Worm (Caenorhabditis elegans) whole organism, L1 larva: ENCODE results near the gene faah-2.
"Not testable (repeated sequence)": the region's sequence is repeated elsewhere in the genome, so short reads cannot be mapped to it uniquely, and the experiment has no call there.

Experiments used
- C04F5.9 ChIP-seq: sonication (generic microtip); optimal IDR thresholded peaks from 2 replicates; lab custom pipeline; 2016; ENCODE audit warnings: missing genetic modification characterization, missing compliant biosample characterization
- C34B4.2 ChIP-seq: sonication (generic microtip); optimal IDR thresholded peaks from 2 replicates; lab custom pipeline; 2017; ENCODE audit warnings: mild to moderate bottlenecking, missing genetic modification characterization, missing compliant biosample characterization
- alr-1 ChIP-seq: fragments of 200-800 bp; sonication (Bioruptor generic); optimal IDR thresholded peaks from 2 replicates; lab custom pipeline; 2018; ENCODE audit warnings: borderline replicate concordance, mild to moderate bottlenecking, missing genetic modification characterization, missing compliant biosample characterization
- blmp-1 ChIP-seq: fragments of 150-350 bp; optimal IDR thresholded peaks from 2 replicates; lab custom pipeline; 2014; ENCODE audit warnings: missing biosample characterization, missing genetic modification characterization
- ceh-63 ChIP-seq: fragments of 200-800 bp; sonication (Bioruptor generic); optimal IDR thresholded peaks from 2 replicates; lab custom pipeline; 2018; ENCODE audit warnings: mild to moderate bottlenecking, missing genetic modification characterization, missing compliant biosample characterization
- dpl-1 ChIP-seq, 3 experiments: fragments of 150-350 bp in 2 of 3; sonication (generic microtip) in 1 of 3; optimal IDR thresholded peaks; 2 replicates each; lab custom pipeline; 2014 to 2017; ENCODE audit warnings: missing biosample characterization in 3 of 3, missing genetic modification characterization in 3 of 3, missing genetic modification reagents in 3 of 3
- dsc-1 ChIP-seq: sonication (generic microtip); optimal IDR thresholded peaks from 2 replicates; lab custom pipeline; 2016; ENCODE audit warnings: mild to moderate bottlenecking, missing genetic modification characterization, missing compliant biosample characterization
- efl-1 ChIP-seq, 4 experiments: fragments of 150-350 bp; optimal IDR thresholded peaks in 3 of 4; peaks in 1 of 4; 1 replicate in 1 of 4; 2 replicates in 3 of 4; lab custom pipeline; 2014; ENCODE audit warnings: missing biosample characterization in 2 of 4, missing genetic modification characterization in 2 of 4, missing genetic modification reagents in 2 of 4
- egl-13 ChIP-seq: sonication (generic microtip); optimal IDR thresholded peaks from 2 replicates; lab custom pipeline; 2016; ENCODE audit warnings: missing genotype, missing genetic modification reagents, missing genetic modification characterization, missing compliant biosample characterization
- elt-2 ChIP-seq: sonication (generic microtip); optimal IDR thresholded peaks from 2 replicates; lab custom pipeline; 2016; ENCODE audit warnings: missing genetic modification characterization, mild to moderate bottlenecking, inconsistent platforms, missing compliant biosample characterization, missing genetic modification reagents
- fkh-4 ChIP-seq: sonication (generic microtip); optimal IDR thresholded peaks from 2 replicates; lab custom pipeline; 2016; ENCODE audit warnings: missing compliant biosample characterization, missing genetic modification characterization, borderline replicate concordance
- fkh-8 ChIP-seq: sonication (generic microtip); optimal IDR thresholded peaks from 2 replicates; lab custom pipeline; 2016; ENCODE audit warnings: mild to moderate bottlenecking, missing genetic modification characterization, missing compliant biosample characterization
- fos-1 ChIP-seq: fragments of 150-350 bp; optimal IDR thresholded peaks from 2 replicates; lab custom pipeline; 2014; ENCODE audit warnings: missing biosample characterization, missing genetic modification characterization
- jun-1 ChIP-seq: fragments of 150-350 bp; optimal IDR thresholded peaks from 2 replicates; lab custom pipeline; 2014; ENCODE audit warnings: missing biosample characterization, missing genetic modification reagents, missing genetic modification characterization
- lin-13 ChIP-seq: fragments of 150-350 bp; optimal IDR thresholded peaks from 2 replicates; lab custom pipeline; 2014; ENCODE audit warnings: missing biosample characterization, missing genetic modification reagents, missing genetic modification characterization
- lin-14 ChIP-seq: fragments of 200-800 bp; sonication (Bioruptor generic); optimal IDR thresholded peaks from 2 replicates; lab custom pipeline; 2018; ENCODE audit warnings: mild to moderate bottlenecking, missing genetic modification characterization, moderate library complexity, missing compliant biosample characterization
- lin-15B ChIP-seq: fragments of 150-350 bp; sonication (generic microtip); optimal IDR thresholded peaks from 3 replicates; lab custom pipeline; 2014; ENCODE audit warnings: missing biosample characterization, missing genetic modification characterization
- lin-39 ChIP-seq: fragments of 150-350 bp; optimal IDR thresholded peaks from 2 replicates; lab custom pipeline; 2014; ENCODE audit warnings: missing biosample characterization, missing genetic modification reagents, missing genetic modification characterization
- lsy-2 ChIP-seq, 2 experiments: fragments of 150-350 bp; optimal IDR thresholded peaks; 2 replicates each; lab custom pipeline; 2014; ENCODE audit warnings: missing biosample characterization in 2 of 2, missing genetic modification characterization in 2 of 2
- mef-2 ChIP-seq: fragments of 150-350 bp; optimal IDR thresholded peaks from 2 replicates; lab custom pipeline; 2014; ENCODE audit warnings: missing biosample characterization, missing genetic modification characterization
- mep-1 ChIP-seq: fragments of 150-350 bp; optimal IDR thresholded peaks from 2 replicates; lab custom pipeline; 2014; ENCODE audit warnings: missing biosample characterization, missing genetic modification characterization
- nhr-20 ChIP-seq: sonication (generic microtip); optimal IDR thresholded peaks from 2 replicates; lab custom pipeline; 2016; ENCODE audit warnings: mild to moderate bottlenecking, missing genetic modification characterization, missing compliant biosample characterization
- nhr-237 ChIP-seq: fragments of 150-350 bp; optimal IDR thresholded peaks from 2 replicates; lab custom pipeline; 2014; ENCODE audit warnings: missing biosample characterization, missing genetic modification characterization
- nhr-28 ChIP-seq: fragments of 150-350 bp; optimal IDR thresholded peaks from 2 replicates; lab custom pipeline; 2014; ENCODE audit warnings: missing biosample characterization, missing genetic modification characterization
- nhr-71 ChIP-seq: sonication (generic microtip); optimal IDR thresholded peaks from 2 replicates; lab custom pipeline; 2016; ENCODE audit warnings: mild to moderate bottlenecking, missing genetic modification characterization, moderate library complexity, missing compliant biosample characterization
- nhr-77 ChIP-seq: fragments of 150-350 bp; optimal IDR thresholded peaks from 2 replicates; lab custom pipeline; 2014; ENCODE audit warnings: missing biosample characterization, missing genetic modification characterization
- nhr-90 ChIP-seq: sonication (generic microtip); optimal IDR thresholded peaks from 2 replicates; lab custom pipeline; 2016; ENCODE audit warnings: mild to moderate bottlenecking, missing genetic modification characterization, missing compliant biosample characterization; ENCODE audit not compliant: poor library complexity
- pag-3 ChIP-seq: sonication (generic microtip); optimal IDR thresholded peaks from 2 replicates; lab custom pipeline; 2017; ENCODE audit warnings: missing genetic modification characterization, mild to moderate bottlenecking, missing compliant biosample characterization, antibody characterized with exemption, borderline replicate concordance; ENCODE audit not compliant: insufficient read depth
- pax-3 ChIP-seq: fragments of 200-800 bp; sonication (Bioruptor generic); optimal IDR thresholded peaks from 2 replicates; lab custom pipeline; 2018; ENCODE audit warnings: mild to moderate bottlenecking, missing genetic modification characterization, moderate library complexity, missing compliant biosample characterization
- sox-4 ChIP-seq: sonication (generic microtip); optimal IDR thresholded peaks from 2 replicates; lab custom pipeline; 2016; ENCODE audit warnings: missing genetic modification characterization, missing compliant biosample characterization
- sup-37 ChIP-seq: fragments of 200-800 bp; sonication (Bioruptor generic); optimal IDR thresholded peaks from 2 replicates; lab custom pipeline; 2018; ENCODE audit warnings: mild to moderate bottlenecking, missing genetic modification characterization, missing compliant biosample characterization
- tlp-1 ChIP-seq: fragments of 150-350 bp; optimal IDR thresholded peaks from 2 replicates; lab custom pipeline; 2014; ENCODE audit warnings: missing biosample characterization, missing genetic modification characterization
- unc-62 ChIP-seq: fragments of 150-350 bp; optimal IDR thresholded peaks from 2 replicates; lab custom pipeline; 2014; ENCODE audit warnings: missing biosample characterization, missing genetic modification reagents, missing genetic modification characterization
- unc-98 ChIP-seq: fragments of 200-800 bp; sonication (Bioruptor generic); IDR thresholded peaks from 2 replicates; pipeline ENCODE4 v1.3.6; 2022; ENCODE audit warnings: missing genetic modification characterization, missing compliant biosample characterization
- zip-4 ChIP-seq: fragments of 200-800 bp; sonication (Bioruptor generic); optimal IDR thresholded peaks from 2 replicates; lab custom pipeline; 2018; ENCODE audit warnings: mild to moderate bottlenecking, missing genetic modification characterization, moderate library complexity, missing compliant biosample characterization
- ztf-4 ChIP-seq: fragments of 150-350 bp; optimal IDR thresholded peaks from 2 replicates; lab custom pipeline; 2014; ENCODE audit warnings: missing biosample characterization, missing genetic modification characterization

Gene faah-2

ce11 chrIV:8115462-8115861 lies 36.8 kb upstream of the faah-2 start, which contains the start of gene irld-8:
Gene irld-8, plus strand, starts transcription at chrIV:8115762.
- TF ChIP-seq lsy-2 (tag; optimal IDR thresholded peaks at IDR 0.05; lab: Kevin White, UChicago) (no peak), ceh-63 (GFP tag; lab: Kevin White, UChicago) (no peak), mef-2 (tag; lab: Kevin White, UChicago) (no peak), alr-1 (no peak), unc-62 (GFP tag; lab: Kevin White, UChicago) (no peak), unc-98 (GFP tag; lab: Robert Waterston, UW) (no peak), dpl-1 (GFP tag; optimal IDR thresholded peaks at IDR 0.05; lab: Kevin White, UChicago) (no peak), blmp-1 (no peak), sup-37 (GFP tag; lab: Kevin White, UChicago) (no peak), tlp-1 (tag; lab: Kevin White, UChicago) (no peak), C34B4.2 (tag; lab: Kevin White, UChicago) (no peak), fkh-4 (no peak), pag-3 (no peak), jun-1 (tag; lab: Kevin White, UChicago) (no peak), nhr-237 (tag; lab: Kevin White, UChicago) (no peak), nhr-28 (tag; lab: Kevin White, UChicago) (no peak), lin-13 (GFP tag; lab: Kevin White, UChicago) (no peak)

DNA sequence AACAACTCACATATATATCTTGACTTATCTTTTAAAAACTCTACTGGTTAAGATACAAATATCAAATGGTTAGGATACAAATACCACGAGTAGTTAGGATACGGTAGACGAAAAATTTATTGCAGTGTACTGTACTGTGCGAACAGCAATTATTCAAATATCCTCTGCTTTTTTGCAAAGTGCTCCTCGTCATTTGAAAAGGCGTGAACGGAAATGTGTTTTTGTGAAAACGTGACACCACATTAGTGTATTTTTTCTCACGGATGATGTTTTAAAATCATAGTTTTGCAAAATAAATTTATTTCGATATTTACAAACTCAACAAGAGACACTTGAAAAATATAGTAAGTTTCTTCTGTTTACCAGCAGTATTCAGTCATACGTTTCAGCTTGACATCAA lies 33.5 kb upstream of the faah-2 start, which contains the start of gene F42G8.8:
TSS of gene F42G8.8 (plus strand) at position 301 of the 400 bp plus-strand sequence.
- no peak for TF ChIP-seq sup-37 (GFP tag; lab: Kevin White, UChicago)

ce11 chrIV:8122349-8122748 lies 29.9 kb upstream of the faah-2 start, which contains the start of gene erp-44.3:
Gene erp-44.3, plus strand, starts transcription at chrIV:8122649.
- not testable (repeated sequence) for TF ChIP-seq C04F5.9, nhr-77, jun-1 (tag; lab: Kevin White, UChicago)

ce11 chrIV:8126902-8127301 lies 25.3 kb upstream of the faah-2 start, which contains the start of gene ceph-41:
Gene ceph-41, plus strand, starts transcription at chrIV:8127202.
- TF ChIP-seq efl-1 (optimal IDR thresholded peaks at IDR 0.05; lab: Kevin White, UChicago) (no peak), efl-1 (GFP tag; optimal IDR thresholded peaks at IDR 0.05 in 1 of 2; lab: Kevin White, UChicago) (peak in 1 of 2 experiments; percentile 18), zip-4 (no peak)

DNA sequence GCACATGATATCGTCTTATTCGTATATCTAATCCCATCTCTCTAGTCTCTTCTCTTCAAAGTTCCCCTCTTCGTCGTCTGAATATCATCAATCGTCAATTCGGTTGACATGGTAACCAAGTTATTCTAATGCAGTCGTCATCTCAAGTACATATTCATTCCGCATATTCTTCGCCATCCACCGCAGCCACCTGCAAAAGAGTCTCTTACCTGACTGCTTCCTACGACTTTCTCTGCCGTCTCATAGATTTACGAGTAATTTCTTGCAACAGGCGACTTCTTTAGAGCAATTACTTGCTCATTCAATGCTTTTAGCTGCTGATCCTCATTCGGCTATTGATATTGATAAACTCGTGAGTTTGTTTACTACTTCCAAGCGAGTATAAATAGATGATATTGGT lies 24.8 kb upstream of the faah-2 start:
- TF ChIP-seq sox-4 (tag; lab: Kevin White, UChicago) (peak; percentile 57), dsc-1 (tag; lab: Kevin White, UChicago) (peak; percentile 70), egl-13 (tag; lab: Kevin White, UChicago) (peak; percentile 1), ztf-4 (tag; lab: Kevin White, UChicago) (no peak), fkh-8 (tag; lab: Kevin White, UChicago) (peak; percentile 85), C04F5.9 (tag; lab: Kevin White, UChicago) (no peak), pax-3 (peak; percentile 44)

- TF ChIP-seq nhr-71 (no peak), unc-62 (GFP tag; lab: Kevin White, UChicago) (no peak), lsy-2 (tag; optimal IDR thresholded peaks at IDR 0.05; lab: Kevin White, UChicago) (peak in 1 of 2 experiments; percentile 9), dpl-1 (GFP tag; optimal IDR thresholded peaks at IDR 0.05; lab: Kevin White, UChicago) (peak in 1 of 3 experiments; percentile 25), alr-1 (no peak)
Observed at ce11 chrIV:8130131-8130611, 22.1 kb upstream of the faah-2 start, which contains the start of the genes ndub-11 and moc-3. Gene ndub-11, minus strand, starts transcription at chrIV:8130231. Gene moc-3, plus strand, starts transcription at chrIV:8130561.

DNA sequence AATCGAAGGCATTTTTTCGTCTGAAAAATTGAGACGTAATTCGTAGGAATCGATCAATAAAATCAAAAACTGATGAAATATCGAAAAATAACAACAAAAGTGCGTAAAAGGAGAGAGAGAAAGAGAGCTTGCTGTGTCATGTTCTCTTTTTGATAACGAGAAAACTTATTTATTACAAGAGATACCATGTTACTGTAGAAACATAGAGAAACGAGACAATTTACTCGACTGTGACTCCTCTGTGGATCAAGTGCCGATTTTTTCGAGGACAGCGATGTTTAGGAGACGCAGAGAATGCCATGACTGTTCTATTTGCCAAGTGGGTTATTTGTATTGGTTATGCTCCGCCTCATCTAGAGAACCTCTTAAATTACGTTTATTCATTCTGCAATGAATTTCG lies 18.7 kb upstream of the faah-2 start, which contains the start of gene sph-1:
TSS of gene sph-1 (minus strand) at position 23 of the 400 bp plus-strand sequence.
- TF ChIP-seq zip-4, result no peak
- TF ChIP-seq lin-39 (tag; lab: Kevin White, UChicago), result no peak
- TF ChIP-seq efl-1 (optimal IDR thresholded peaks at IDR 0.05; lab: Kevin White, UChicago), result peak in 1 of 2 experiments; percentile 9
- TF ChIP-seq efl-1 (GFP tag; optimal IDR thresholded peaks at IDR 0.05 in 1 of 2; lab: Kevin White, UChicago), result peak in 1 of 2 experiments; percentile 89
- TF ChIP-seq nhr-20 (tag; lab: Kevin White, UChicago), result peak; percentile 38
- no peak for TF ChIP-seq lin-15B (tag; lab: Kevin White, UChicago)
- peak; percentile 47 for TF ChIP-seq mep-1
- TF ChIP-seq nhr-77 (tag; lab: Kevin White, UChicago), result peak; percentile 46
- TF ChIP-seq alr-1, result no peak
- peak in 1 of 2 experiments; percentile 21 for TF ChIP-seq lsy-2 (tag; optimal IDR thresholded peaks at IDR 0.05; lab: Kevin White, UChicago)
- peak; percentile 49 for TF ChIP-seq elt-2
- TF ChIP-seq lin-13 (GFP tag; lab: Kevin White, UChicago), result no peak
- no peak for TF ChIP-seq nhr-90
- peak; percentile 70 for TF ChIP-seq lin-14 (GFP tag; lab: Kevin White, UChicago)
- peak; percentile 36 for TF ChIP-seq nhr-71
- peak; percentile 22 for TF ChIP-seq blmp-1
- peak; percentile 40 for TF ChIP-seq fos-1 (tag; lab: Kevin White, UChicago)
